Fruit fly (Drosophila melanogaster) whole organism, embryonic: ENCODE results near the gene Dsp1.

ENCODE experiments used
- CG10267 ChIP-seq: fragments of 200-800 bp; sonication (Bioruptor generic); optimal IDR thresholded peaks from 2 replicates; lab custom pipeline; 2018; ENCODE audit warnings: missing biosample characterization, mild to moderate bottlenecking, missing genetic modification characterization, moderate library complexity
- CG10366 ChIP-seq: fragments of 200-800 bp; sonication (Bioruptor generic); IDR thresholded peaks from 2 replicates; pipeline ENCODE4 v1.3.6; 2022; ENCODE audit warnings: missing biosample characterization, missing genetic modification characterization
- CG10959 ChIP-seq: fragments of 200-800 bp; sonication (Bioruptor generic); IDR thresholded peaks from 2 replicates; pipeline ENCODE4 v1.3.6; 2022; ENCODE audit warnings: missing biosample characterization, missing genetic modification characterization
- CG11560 ChIP-seq: fragments of 200-800 bp; sonication (Bioruptor generic); IDR thresholded peaks from 3 replicates; pipeline ENCODE4 v1.3.6; 2022; ENCODE audit warnings: missing biosample characterization, missing genetic modification characterization
- CG14014 ChIP-seq: fragments of 200-800 bp; sonication (Bioruptor generic); IDR thresholded peaks from 2 replicates; pipeline ENCODE4 v1.3.6; 2022; ENCODE audit warnings: missing biosample characterization, missing genetic modification characterization
- CG14441 ChIP-seq: fragments of 200-800 bp; sonication (Bioruptor generic); IDR thresholded peaks from 2 replicates; pipeline ENCODE4 v1.3.6; 2022; ENCODE audit warnings: missing biosample characterization, missing genetic modification characterization
- CG15269 ChIP-seq: fragments of 200-800 bp; sonication (Bioruptor generic); optimal IDR thresholded peaks from 2 replicates; lab custom pipeline; 2018; ENCODE audit warnings: missing biosample characterization, mild to moderate bottlenecking, missing genetic modification characterization, moderate library complexity
- CG15601 ChIP-seq: fragments of 200-800 bp; sonication (Bioruptor generic); optimal IDR thresholded peaks from 3 replicates; lab custom pipeline; 2019; ENCODE audit warnings: missing biosample characterization, mild to moderate bottlenecking, missing genetic modification characterization, moderate library complexity
- CG1647 ChIP-seq: fragments of 200-800 bp; sonication (Bioruptor generic); optimal IDR thresholded peaks from 3 replicates; lab custom pipeline; 2016; ENCODE audit warnings: missing biosample characterization, missing genetic modification characterization
- CG18011 ChIP-seq: fragments of 200-800 bp; sonication (Bioruptor generic); optimal IDR thresholded peaks from 2 replicates; lab custom pipeline; 2017; ENCODE audit warnings: missing biosample characterization, missing genetic modification characterization, mild to moderate bottlenecking, moderate library complexity, missing genotype
- CG18476 ChIP-seq: fragments of 200-800 bp; sonication (Bioruptor generic); optimal IDR thresholded peaks from 2 replicates; lab custom pipeline; 2016; ENCODE audit warnings: missing biosample characterization, mild to moderate bottlenecking, missing genetic modification characterization
- CG2116 ChIP-seq: fragments of 200-800 bp; sonication (Bioruptor generic); optimal IDR thresholded peaks from 3 replicates; lab custom pipeline; 2018; ENCODE audit warnings: missing biosample characterization, mild to moderate bottlenecking, missing genetic modification characterization
- CG2199 ChIP-seq: fragments of 200-800 bp; sonication (Bioruptor generic); IDR thresholded peaks from 3 replicates; pipeline ENCODE4 v1.3.6; 2022; ENCODE audit warnings: missing biosample characterization, missing genetic modification characterization
- CG30020 ChIP-seq: fragments of 200-800 bp; optimal IDR thresholded peaks from 2 replicates; lab custom pipeline; 2019; ENCODE audit warnings: missing biosample characterization, mild to moderate bottlenecking, missing genetic modification characterization, moderate library complexity
- CG3995 ChIP-seq: fragments of 200-800 bp; sonication (Bioruptor generic); optimal IDR thresholded peaks from 3 replicates; lab custom pipeline; 2016; ENCODE audit warnings: missing biosample characterization, missing genetic modification characterization
- CG4707 ChIP-seq: fragments of 200-800 bp; sonication (Bioruptor generic); optimal IDR thresholded peaks from 2 replicates; lab custom pipeline; 2018; ENCODE audit warnings: missing biosample characterization, mild to moderate bottlenecking, missing genetic modification characterization, moderate library complexity
- CG6254 ChIP-seq: fragments of 200-800 bp; sonication (Bioruptor generic); optimal IDR thresholded peaks from 3 replicates; lab custom pipeline; 2017; ENCODE audit warnings: mild to moderate bottlenecking, missing biosample characterization, missing genetic modification reagents, missing genetic modification characterization
- CG9727 ChIP-seq: fragments of 200-800 bp; sonication (Bioruptor generic); optimal IDR thresholded peaks from 3 replicates; lab custom pipeline; 2017; ENCODE audit warnings: missing biosample characterization, mild to moderate bottlenecking, missing genetic modification characterization
- CG9876 ChIP-seq: fragments of 200-800 bp; sonication (Bioruptor generic); optimal IDR thresholded peaks from 2 replicates; lab custom pipeline; 2016; ENCODE audit warnings: missing biosample characterization, missing genetic modification characterization
- Lpt ChIP-seq: fragments of >200 bp; optimal IDR thresholded peaks from 2 replicates; lab custom pipeline; 2018; ENCODE audit warnings: missing biosample characterization, missing genetic modification characterization
- MESR4 ChIP-seq: fragments of 200-800 bp; sonication (Bioruptor generic); optimal IDR thresholded peaks from 2 replicates; lab custom pipeline; 2018; ENCODE audit warnings: missing biosample characterization, mild to moderate bottlenecking, missing genetic modification characterization, moderate library complexity
- MTF-1 ChIP-seq: fragments of 200-800 bp; sonication (Bioruptor generic); optimal IDR thresholded peaks from 2 replicates; lab custom pipeline; 2018; ENCODE audit warnings: missing biosample characterization, mild to moderate bottlenecking, missing genetic modification characterization, borderline replicate concordance
- Myb ChIP-seq: fragments of 200-800 bp; sonication (Bioruptor generic); optimal IDR thresholded peaks from 2 replicates; lab custom pipeline; 2016; ENCODE audit warnings: missing biosample characterization, missing genetic modification characterization
- Nf-YA ChIP-seq: fragments of 200-800 bp; sonication (Bioruptor generic); IDR thresholded peaks from 2 replicates; pipeline ENCODE4 v1.3.6; 2022; ENCODE audit warnings: missing biosample characterization, missing genetic modification characterization
- NfI ChIP-seq: fragments of 200-800 bp; sonication (Bioruptor generic); optimal IDR thresholded peaks from 3 replicates; lab custom pipeline; 2018; ENCODE audit warnings: missing biosample characterization, mild to moderate bottlenecking, missing genetic modification characterization, moderate library complexity
- Oli ChIP-seq: fragments of 200-800 bp; sonication (Bioruptor generic); optimal IDR thresholded peaks from 2 replicates; lab custom pipeline; 2018; ENCODE audit warnings: missing biosample characterization, mild to moderate bottlenecking, missing genetic modification characterization, moderate library complexity
- PHDP ChIP-seq: fragments of 200-800 bp; sonication (Bioruptor generic); optimal IDR thresholded peaks from 3 replicates; lab custom pipeline; 2018; ENCODE audit warnings: missing biosample characterization, mild to moderate bottlenecking, missing genetic modification characterization, moderate library complexity
- Scr ChIP-seq: fragments of 200-800 bp; sonication (Bioruptor generic); IDR thresholded peaks from 2 replicates; pipeline ENCODE4 v1.3.6; 2022; ENCODE audit warnings: missing biosample characterization, missing genetic modification characterization; ENCODE audit not compliant: partially characterized antibody
- Six4 ChIP-seq: fragments of 200-800 bp; sonication (Bioruptor generic); optimal IDR thresholded peaks from 2 replicates; lab custom pipeline; 2016; ENCODE audit warnings: missing biosample characterization, missing genetic modification characterization
- Trl ChIP-seq, 3 experiments: fragments of >200 bp in 2 of 3; fragments of 200-800 bp in 1 of 3; sonication (Bioruptor generic) in 1 of 3; optimal IDR thresholded peaks; 2 replicates in 1 of 3; 3 replicates in 2 of 3; lab custom pipeline; 2016 to 2017; ENCODE audit warnings: missing biosample characterization in 1 of 3, missing genetic modification characterization in 1 of 3
- amos ChIP-seq: fragments of 200-800 bp; sonication (Bioruptor generic); IDR thresholded peaks from 2 replicates; pipeline ENCODE4 v1.3.6; 2022; ENCODE audit warnings: missing biosample characterization, missing genetic modification characterization; ENCODE audit not compliant: partially characterized antibody
- ase ChIP-seq: fragments of 200-800 bp; sonication (Bioruptor generic); IDR thresholded peaks from 3 replicates; pipeline ENCODE4 v1.3.6; 2022; ENCODE audit warnings: missing biosample characterization, missing genetic modification characterization
- ato ChIP-seq: fragments of 200-800 bp; sonication (Bioruptor generic); IDR thresholded peaks from 2 replicates; pipeline ENCODE4 v1.3.6; 2022; ENCODE audit warnings: missing biosample characterization, missing genetic modification characterization; ENCODE audit not compliant: partially characterized antibody
- bigmax ChIP-seq: fragments of 200-800 bp; sonication (Bioruptor generic); optimal IDR thresholded peaks from 2 replicates; lab custom pipeline; 2018; ENCODE audit warnings: missing biosample characterization, mild to moderate bottlenecking, missing genetic modification characterization
- chinmo ChIP-seq: fragments of 200-800 bp; sonication (Bioruptor generic); IDR thresholded peaks from 4 replicates; pipeline ENCODE4 v1.3.6; 2022; ENCODE audit warnings: missing biosample characterization, missing genetic modification characterization; ENCODE audit not compliant: partially characterized antibody
- chn ChIP-seq: fragments of 200-800 bp; sonication (Bioruptor generic); optimal IDR thresholded peaks from 2 replicates; lab custom pipeline; 2016; ENCODE audit warnings: missing biosample characterization, missing genetic modification characterization
- gfzf ChIP-seq: fragments of 200-800 bp; sonication (Bioruptor generic); optimal IDR thresholded peaks from 2 replicates; lab custom pipeline; 2016; ENCODE audit warnings: missing biosample characterization, mild to moderate bottlenecking, missing genetic modification characterization, moderate library complexity
- her ChIP-seq: fragments of 200-800 bp; sonication (Bioruptor generic); optimal IDR thresholded peaks from 2 replicates; lab custom pipeline; 2016; ENCODE audit warnings: missing biosample characterization, missing genetic modification characterization
- jumu ChIP-seq: fragments of 200-800 bp; sonication (Bioruptor generic); optimal IDR thresholded peaks from 3 replicates; lab custom pipeline; 2016; ENCODE audit warnings: missing biosample characterization, missing genetic modification characterization
- lab ChIP-seq: fragments of 200-800 bp; sonication (Bioruptor generic); optimal IDR thresholded peaks from 3 replicates; lab custom pipeline; 2017; ENCODE audit warnings: missing biosample characterization, missing genetic modification characterization, mild to moderate bottlenecking, moderate library complexity, missing genetic modification reagents
- lov ChIP-seq, 2 experiments: fragments of 200-800 bp in 1 of 2; fragments of >200 bp in 1 of 2; sonication (Bioruptor generic) in 1 of 2; IDR thresholded peaks in 1 of 2; optimal IDR thresholded peaks in 1 of 2; 2 replicates in 1 of 2; 3 replicates in 1 of 2; pipeline versions ENCODE4 v1.3.6 to Lab custom; 2017 to 2022; ENCODE audit warnings: missing biosample characterization in 1 of 2, missing genetic modification characterization in 1 of 2
- luna ChIP-seq: fragments of 200-800 bp; sonication (Bioruptor generic); optimal IDR thresholded peaks from 2 replicates; lab custom pipeline; 2016; ENCODE audit warnings: missing biosample characterization, missing genetic modification characterization
- pfk ChIP-seq: fragments of 200-800 bp; sonication (Bioruptor generic); optimal IDR thresholded peaks from 2 replicates; lab custom pipeline; 2018; ENCODE audit warnings: missing biosample characterization, mild to moderate bottlenecking, missing genetic modification characterization, moderate library complexity
- pros ChIP-seq: fragments of 200-800 bp; sonication (Bioruptor generic); optimal IDR thresholded peaks from 3 replicates; lab custom pipeline; 2019; ENCODE audit warnings: missing biosample characterization, mild to moderate bottlenecking, missing genetic modification characterization, moderate library complexity
- rib ChIP-seq: fragments of 200-800 bp; sonication (Bioruptor generic); IDR thresholded peaks from 2 replicates; pipeline ENCODE4 v1.3.6; 2022; ENCODE audit warnings: missing biosample characterization, missing genetic modification characterization
- run ChIP-seq: fragments of 200-800 bp; sonication (Bioruptor generic); optimal IDR thresholded peaks from 3 replicates; lab custom pipeline; 2018; ENCODE audit warnings: missing biosample characterization, mild to moderate bottlenecking, missing genetic modification characterization
- seq ChIP-seq: fragments of 200-800 bp; sonication (Bioruptor generic); IDR thresholded peaks from 2 replicates; pipeline ENCODE4 v1.3.6; 2022; ENCODE audit warnings: missing biosample characterization, missing genetic modification characterization
- slou ChIP-seq: fragments of 200-800 bp; sonication (Bioruptor generic); optimal IDR thresholded peaks from 3 replicates; lab custom pipeline; 2016; ENCODE audit warnings: missing biosample characterization, missing genetic modification characterization
- tio ChIP-seq: fragments of 200-800 bp; sonication (Bioruptor generic); optimal IDR thresholded peaks from 2 replicates; lab custom pipeline; 2017; ENCODE audit warnings: missing biosample characterization, missing genetic modification characterization, inconsistent platforms
- vfl ChIP-seq: fragments of 200-800 bp; sonication (Bioruptor generic); optimal IDR thresholded peaks from 2 replicates; lab custom pipeline; 2016; ENCODE audit warnings: missing biosample characterization, missing genetic modification characterization

Gene Dsp1

DNA sequence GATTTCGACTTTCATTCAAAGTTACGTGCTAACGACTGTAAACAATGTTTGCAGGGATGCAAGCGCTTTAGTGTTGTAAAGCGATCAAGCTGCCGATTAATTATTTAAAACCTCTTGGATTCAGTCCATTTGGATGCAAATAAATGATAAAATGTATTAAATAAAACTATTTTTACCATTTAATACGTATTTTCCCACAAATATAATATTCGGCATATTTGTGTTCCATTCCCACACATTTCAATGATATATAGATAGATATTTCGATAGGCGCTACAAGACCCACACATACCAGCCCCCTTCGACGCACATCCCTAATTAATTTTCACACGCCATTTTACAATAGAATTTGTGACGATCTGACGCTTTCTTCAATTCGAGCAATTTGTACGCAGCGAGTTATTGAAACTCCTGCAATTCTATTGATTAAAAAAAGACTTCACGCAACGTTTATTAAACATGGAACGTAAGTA lies 44.9 kb upstream of the Dsp1 start, which contains the start of the genes CG32576 and caz (continued):
- TF ChIP-seq Trl (optimal IDR thresholded peaks at IDR 0.05; lab: Kevin White, UChicago) (no peak), Trl (GFP tag; optimal IDR thresholded peaks at IDR 0.05; lab: Kevin White, UChicago) (peak; percentile 14), Scr (GFP tag; lab: Robert Waterston, UW) (peak; percentile 76), CG3995 (GFP tag; lab: Kevin White, UChicago) (peak; percentile 28), CG18011 (peak; percentile 40), CG14441 (GFP tag; lab: Robert Waterston, UW) (no peak), CG30020 (peak; percentile 94), run (tag; lab: Kevin White, UChicago) (no peak), CG10959 (GFP tag; lab: Robert Waterston, UW) (no peak), lab (GFP tag; lab: Kevin White, UChicago) (no peak), pros (GFP tag; lab: Kevin White, UChicago) (no peak), gfzf (no peak), jumu (no peak), Myb (peak; percentile 40), vfl (GFP tag; lab: Kevin White, UChicago) (peak; percentile 15), CG15269 (tag; lab: Kevin White, UChicago) (peak; percentile 22), CG6254 (peak; percentile 3), tio (GFP tag; lab: Kevin White, UChicago) (no peak), ase (GFP tag; lab: Robert Waterston, UW) (no peak), Nf-YA (no peak), her (GFP tag; lab: Kevin White, UChicago) (no peak), MESR4 (GFP tag; lab: Kevin White, UChicago) (peak; percentile 85), chinmo (GFP tag; lab: Robert Waterston, UW) (no peak), CG18476 (GFP tag; lab: Kevin White, UChicago) (no peak), bigmax (GFP tag; lab: Kevin White, UChicago) (no peak), CG9876 (no peak), amos (GFP tag; lab: Robert Waterston, UW) (peak; percentile 64), CG10267 (peak; percentile 96), CG2116 (peak; percentile 95), Lpt (GFP tag; lab: Kevin White, UChicago) (no peak), lov (optimal IDR thresholded peaks at IDR 0.05; lab: Kevin White, UChicago) (no peak), lov (GFP tag; IDR thresholded peaks at IDR 0.05; lab: Robert Waterston, UW) (no peak), CG9727 (GFP tag; lab: Kevin White, UChicago) (peak; percentile 26), ato (GFP tag; lab: Robert Waterston, UW) (no peak), chn (no peak), CG11560 (tag; lab: Robert Waterston, UW) (no peak), PHDP (no peak), CG10366 (GFP tag; lab: Robert Waterston, UW) (no peak), CG1647 (GFP tag; lab: Kevin White, UChicago) (no peak), MTF-1 (GFP tag; lab: Kevin White, UChicago) (no peak), CG2199 (GFP tag; lab: Robert Waterston, UW) (no peak), luna (GFP tag; lab: Kevin White, UChicago) (no peak), seq (GFP tag; lab: Robert Waterston, UW) (no peak), CG4707 (GFP tag; lab: Kevin White, UChicago) (no peak), Six4 (no peak), CG15601 (tag; lab: Kevin White, UChicago) (peak; percentile 72), NfI (GFP tag; lab: Kevin White, UChicago) (peak; percentile 40), slou (GFP tag; lab: Kevin White, UChicago) (no peak), rib (no peak), pfk (GFP tag; lab: Kevin White, UChicago) (peak; percentile 93), Oli (tag; lab: Kevin White, UChicago) (no peak), CG14014 (no peak)
